Fruit fly (Drosophila melanogaster): Measurements from ENCODE around the gene syd.

The syd gene

DNA sequence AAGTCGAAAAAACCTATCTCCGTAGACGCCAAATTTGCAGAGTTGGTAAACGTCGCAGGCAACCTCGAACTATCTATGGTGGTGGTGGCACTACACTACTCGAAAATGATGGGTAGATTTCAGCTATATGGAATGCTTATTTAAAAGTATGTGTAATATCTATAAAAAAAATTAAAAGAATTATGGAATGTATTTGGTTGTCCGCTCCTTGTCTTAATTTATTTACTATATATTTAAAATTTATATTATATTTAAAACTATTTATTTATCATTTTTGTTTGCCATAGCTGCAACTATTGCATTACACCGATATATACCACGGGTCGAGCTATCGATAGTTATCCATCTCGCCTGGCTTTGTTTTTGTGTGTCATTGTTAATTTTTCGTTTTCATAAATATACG, 40.2 kb upstream of the syd start, which contains the start of the genes HP4 and CG8209:
Gene HP4 (minus strand): TSS at position 74 of the 403 bp plus-strand sequence.
Gene CG8209 (plus strand): TSS at position 326 of the 403 bp plus-strand sequence.
- TF ChIP-seq CG14655 (GFP tag; optimal IDR thresholded peaks at IDR 0.05) (no peak), CG34367 (tag; optimal IDR thresholded peaks at IDR 0.05) (peak; percentile 55), CG10348 (GFP tag; IDR thresholded peaks at IDR 0.05) (no peak), CG32121 (GFP tag; IDR thresholded peaks at IDR 0.05) (peak; percentile 83), gl (tag; optimal IDR thresholded peaks at IDR 0.05) (no peak), CG4496 (GFP tag; IDR thresholded peaks at IDR 0.05) (no peak; the same call in 1 of the 3 replicates), Ets98B (GFP tag; IDR thresholded peaks at IDR 0.05) (peak; percentile 74), CG17806 (tag; optimal IDR thresholded peaks at IDR 0.05) (peak; percentile 70), CG8159 (tag; optimal IDR thresholded peaks at IDR 0.05) (peak; percentile 77), fd96Ca (GFP tag; IDR thresholded peaks at IDR 0.05) (no peak; the same call in 1 of the 3 replicates), CG9948 (tag; optimal IDR thresholded peaks at IDR 0.05) (peak; percentile 60), D1 (tag; optimal IDR thresholded peaks at IDR 0.05) (peak; percentile 68), CG13204 (GFP tag; optimal IDR thresholded peaks at IDR 0.05) (no peak), EcR (GFP tag; optimal IDR thresholded peaks at IDR 0.05) (no peak), Pif1B (GFP tag; optimal IDR thresholded peaks at IDR 0.05) (no peak), Snoo (tag; optimal IDR thresholded peaks at IDR 0.05) (peak; percentile 70), Pif1A (GFP tag; optimal IDR thresholded peaks at IDR 0.05) (no peak), CG8301 (tag; optimal IDR thresholded peaks at IDR 0.05) (no peak), CG15710 (tag; optimal IDR thresholded peaks at IDR 0.05) (peak; percentile 70), rn (GFP tag; IDR thresholded peaks at IDR 0.05) (peak; percentile 71; the same call in 1 of the 2 replicates), CG12605 (GFP tag; IDR thresholded peaks at IDR 0.05) (no peak)

DNA sequence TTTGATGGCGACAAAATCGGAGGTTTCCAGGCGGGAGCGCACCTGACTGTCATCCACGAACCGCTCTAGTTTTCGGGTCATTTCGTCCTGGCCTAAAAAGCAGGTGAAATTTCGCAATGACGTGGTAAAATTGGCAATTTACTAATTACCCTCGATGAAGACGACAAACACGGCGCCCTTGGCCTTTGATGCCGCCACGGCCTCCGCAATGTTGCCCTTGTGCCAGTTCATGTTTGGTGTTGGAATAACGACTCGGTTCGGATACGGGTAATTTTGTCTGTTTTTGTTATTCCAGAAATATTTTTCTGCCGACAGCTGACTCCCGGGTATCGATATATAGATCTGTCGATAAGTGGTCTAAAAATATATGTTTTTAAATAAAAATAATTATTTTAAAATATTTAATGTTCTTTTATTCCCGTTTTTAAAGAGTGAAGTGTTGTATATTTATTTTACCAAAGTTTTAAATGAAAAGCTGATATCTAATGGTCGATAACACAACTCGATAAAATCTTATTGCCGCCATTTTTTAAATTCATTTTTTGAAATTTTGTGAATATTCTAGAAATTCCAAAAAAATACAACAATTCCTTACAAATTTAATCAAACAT, 38.9 kb upstream of the syd start, which contains the start of gene CG8042:
Gene CG8042 (minus strand): TSS at position 321 of the 611 bp plus-strand sequence.
- TF ChIP-seq Pif1A (GFP tag; optimal IDR thresholded peaks at IDR 0.05) (no peak), CG12605 (GFP tag; IDR thresholded peaks at IDR 0.05) (no peak), EcR (GFP tag; optimal IDR thresholded peaks at IDR 0.05) (no peak), gl (tag; optimal IDR thresholded peaks at IDR 0.05) (no peak), CG8301 (tag; optimal IDR thresholded peaks at IDR 0.05) (no peak)

DNA sequence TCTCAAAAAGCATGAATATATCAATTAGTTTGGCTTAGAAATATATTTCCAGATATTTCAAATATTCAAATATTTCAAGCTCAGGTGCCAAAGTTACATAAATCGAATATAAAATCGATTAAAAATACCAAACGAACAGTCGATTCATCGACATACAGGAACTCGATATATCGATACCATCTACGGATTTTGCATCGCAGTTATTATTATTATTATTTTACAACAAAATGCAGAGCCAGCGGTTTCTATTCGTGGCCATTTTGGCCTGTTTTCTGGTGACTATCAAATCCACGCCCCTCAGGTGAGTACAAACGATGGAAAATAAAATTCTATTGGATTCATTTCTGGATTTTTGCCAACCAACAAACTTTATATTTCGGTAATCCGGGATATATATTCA, 34.5 kb upstream of the syd start, which contains the start of gene RNaseX25:
Gene RNaseX25 (plus strand): TSS at position 147 of the 400 bp plus-strand sequence.
- no peak for TF ChIP-seq CG32121 (GFP tag; IDR thresholded peaks at IDR 0.05)
- no peak for TF ChIP-seq CG4496 (GFP tag; IDR thresholded peaks at IDR 0.05)

DNA sequence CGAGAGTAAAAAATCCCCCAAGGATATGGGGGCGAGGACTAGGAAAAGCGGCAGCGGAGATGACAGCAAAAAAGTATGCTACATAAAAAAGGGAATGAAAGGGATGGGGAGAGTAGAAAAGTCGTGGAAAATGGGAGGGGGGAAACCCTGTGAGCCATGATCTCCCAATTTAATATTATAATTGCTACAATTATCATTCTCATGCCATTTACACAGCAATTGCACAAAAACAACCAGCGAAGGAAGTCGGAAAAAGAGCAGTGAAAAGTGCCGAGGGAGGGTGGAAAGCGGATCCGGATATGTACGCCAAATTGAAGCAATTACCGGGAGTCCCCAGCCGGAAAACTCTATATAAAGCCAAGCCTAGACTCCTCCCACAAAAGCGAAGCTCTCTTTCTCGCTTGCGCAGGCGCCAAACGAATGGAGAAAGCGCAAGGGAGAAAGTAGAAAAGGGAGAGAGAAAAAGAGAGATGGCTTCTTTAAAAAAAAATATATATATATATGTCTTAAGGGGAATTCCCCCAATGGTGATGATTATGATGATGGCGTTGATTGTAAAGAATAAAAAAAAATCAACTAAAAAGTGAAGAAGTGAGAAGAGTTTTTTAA, 32.6 kb upstream of the syd start:
- TF ChIP-seq gl (tag; optimal IDR thresholded peaks at IDR 0.05) (no peak), Ets98B (GFP tag; IDR thresholded peaks at IDR 0.05) (no peak), CG8159 (tag; optimal IDR thresholded peaks at IDR 0.05) (no peak), CG15710 (tag; optimal IDR thresholded peaks at IDR 0.05) (no peak), rn (GFP tag; IDR thresholded peaks at IDR 0.05) (no peak), CG17806 (tag; optimal IDR thresholded peaks at IDR 0.05) (no peak), Pif1B (GFP tag; optimal IDR thresholded peaks at IDR 0.05) (no peak), Snoo (tag; optimal IDR thresholded peaks at IDR 0.05) (no peak), CG12605 (GFP tag; IDR thresholded peaks at IDR 0.05) (no peak), fd96Ca (GFP tag; IDR thresholded peaks at IDR 0.05) (no peak)

DNA sequence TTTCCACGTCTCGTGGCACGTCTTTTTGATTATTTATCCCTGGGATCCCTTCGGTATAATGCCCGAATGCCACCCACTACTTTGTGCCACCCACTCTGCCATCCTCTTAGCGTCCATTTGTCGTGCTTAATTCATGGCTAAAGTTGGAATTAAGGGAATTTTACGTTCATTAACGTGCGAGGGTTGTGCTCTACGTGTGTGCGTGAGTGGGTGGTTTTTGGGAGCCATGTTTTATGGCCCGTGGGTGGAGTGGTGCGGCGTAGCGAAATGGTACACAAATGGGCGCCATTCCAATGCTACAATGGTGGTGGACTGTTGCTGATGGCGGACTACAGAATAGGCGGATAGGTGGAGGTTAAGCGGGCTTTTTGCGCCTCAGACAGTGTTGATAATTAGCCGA, 31.3 kb upstream of the syd start:
- TF ChIP-seq CG12605 (GFP tag; IDR thresholded peaks at IDR 0.05) (no peak), Pif1B (GFP tag; optimal IDR thresholded peaks at IDR 0.05) (no peak), Pif1A (GFP tag; optimal IDR thresholded peaks at IDR 0.05) (no peak), CG15710 (tag; optimal IDR thresholded peaks at IDR 0.05) (no peak), fd96Ca (GFP tag; IDR thresholded peaks at IDR 0.05) (no peak), D1 (tag; optimal IDR thresholded peaks at IDR 0.05) (no peak), CG32121 (GFP tag; IDR thresholded peaks at IDR 0.05) (no peak), CG9948 (tag; optimal IDR thresholded peaks at IDR 0.05) (no peak), CG14655 (GFP tag; optimal IDR thresholded peaks at IDR 0.05) (no peak), rn (GFP tag; IDR thresholded peaks at IDR 0.05) (no peak), CG8159 (tag; optimal IDR thresholded peaks at IDR 0.05) (no peak), CG34367 (tag; optimal IDR thresholded peaks at IDR 0.05) (no peak), CG4496 (GFP tag; IDR thresholded peaks at IDR 0.05) (no peak), EcR (GFP tag; optimal IDR thresholded peaks at IDR 0.05) (no peak), Snoo (tag; optimal IDR thresholded peaks at IDR 0.05) (no peak), gl (tag; optimal IDR thresholded peaks at IDR 0.05) (no peak), CG10348 (GFP tag; IDR thresholded peaks at IDR 0.05) (no peak), Ets98B (GFP tag; IDR thresholded peaks at IDR 0.05) (no peak), CG17806 (tag; optimal IDR thresholded peaks at IDR 0.05) (no peak), CG13204 (GFP tag; optimal IDR thresholded peaks at IDR 0.05) (no peak)

DNA sequence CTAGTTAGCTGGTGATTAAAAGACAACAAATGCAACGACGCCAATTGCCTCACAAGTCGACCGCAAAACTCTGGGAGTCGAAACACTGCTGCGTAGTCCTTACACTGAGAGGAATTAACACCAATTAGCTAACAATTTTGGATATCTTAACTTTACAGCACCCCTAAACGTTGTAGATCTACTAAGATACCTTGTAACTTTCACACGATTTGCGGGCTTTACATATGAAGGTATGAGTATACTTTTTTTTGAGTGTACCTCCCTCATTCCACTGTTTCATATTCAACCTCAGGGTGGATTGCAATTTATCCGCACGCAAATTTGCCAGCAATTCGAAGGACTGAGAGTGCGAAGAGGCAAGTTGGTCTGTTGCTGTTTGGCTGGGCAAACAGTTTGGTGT, 27.6 kb upstream of the syd start:
- TF ChIP-seq CG9948 (tag; optimal IDR thresholded peaks at IDR 0.05) (no peak), EcR (GFP tag; optimal IDR thresholded peaks at IDR 0.05) (no peak), Ets98B (GFP tag; IDR thresholded peaks at IDR 0.05) (no peak), Pif1A (GFP tag; optimal IDR thresholded peaks at IDR 0.05) (no peak), CG13204 (GFP tag; optimal IDR thresholded peaks at IDR 0.05) (no peak), CG17806 (tag; optimal IDR thresholded peaks at IDR 0.05) (no peak)
